Fruit fly (Drosophila melanogaster) whole organism, pupa: ENCODE data around the gene Sec71.

Experiments used
- CG14655 ChIP-seq: fragments of 200-800 bp; sonication (Bioruptor generic); optimal IDR thresholded peaks from 3 replicates; lab custom pipeline; 2017; ENCODE audit warnings: mild to moderate bottlenecking, missing biosample characterization, missing genetic modification reagents, missing genetic modification characterization
- CG17806 ChIP-seq: fragments of 200-800 bp; sonication (Bioruptor generic); optimal IDR thresholded peaks from 2 replicates; lab custom pipeline; 2018; ENCODE audit warnings: missing biosample characterization, mild to moderate bottlenecking, missing genetic modification characterization, moderate library complexity
- CG32121 ChIP-seq: fragments of 200-800 bp; sonication (Bioruptor generic); IDR thresholded peaks from 2 replicates; pipeline ENCODE4 v1.3.6; 2022; ENCODE audit warnings: missing biosample characterization, missing genetic modification characterization
- CG8301 ChIP-seq: fragments of 200-800 bp; sonication (Bioruptor generic); optimal IDR thresholded peaks from 2 replicates; lab custom pipeline; 2018; ENCODE audit warnings: missing biosample characterization, mild to moderate bottlenecking, missing genetic modification characterization
- EcR ChIP-seq: fragments of 200-800 bp; sonication (Bioruptor generic); optimal IDR thresholded peaks from 3 replicates; lab custom pipeline; 2019; ENCODE audit warnings: missing biosample characterization, missing genetic modification characterization, mild to moderate bottlenecking, moderate library complexity, missing genetic modification reagents
- Ets98B ChIP-seq: fragments of 200-800 bp; sonication (Bioruptor generic); IDR thresholded peaks from 2 replicates; pipeline ENCODE4 v1.3.6; 2022; ENCODE audit warnings: missing biosample characterization, missing genetic modification characterization
- gl ChIP-seq: fragments of 200-800 bp; sonication (Bioruptor generic); optimal IDR thresholded peaks from 2 replicates; lab custom pipeline; 2018; ENCODE audit warnings: missing biosample characterization, mild to moderate bottlenecking, missing genetic modification characterization
- rn ChIP-seq: fragments of 200-800 bp; sonication (Bioruptor generic); IDR thresholded peaks from 2 replicates; pipeline ENCODE4 v1.3.6; 2022; ENCODE audit warnings: missing biosample characterization, missing genetic modification characterization

DNA sequence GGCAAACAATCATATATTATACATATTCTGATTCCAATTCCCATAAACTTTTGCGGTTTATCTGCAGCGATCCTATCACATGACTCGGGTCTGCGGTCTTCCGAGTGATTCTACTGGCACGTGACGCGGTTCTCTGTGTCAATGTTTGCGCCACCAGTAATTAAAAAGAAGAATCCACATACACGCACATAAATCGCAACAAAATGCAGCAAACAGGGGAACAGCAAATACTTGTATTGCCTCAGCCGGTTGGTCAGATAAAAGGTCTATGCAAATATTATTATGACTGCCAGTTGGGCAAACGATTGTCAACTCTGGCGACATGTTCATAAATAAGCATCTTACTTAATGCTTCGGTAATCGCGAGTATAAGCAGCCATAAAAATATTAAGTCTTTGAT lies 14.6 kb downstream of the Sec71 start:
- no peak for TF ChIP-seq CG14655 (GFP tag; lab: Kevin White, UChicago)
- TF ChIP-seq CG32121 (GFP tag; lab: Robert Waterston, UW) = no peak
- TF ChIP-seq rn (GFP tag; lab: Robert Waterston, UW) = no peak
- no peak for TF ChIP-seq CG8301 (tag; lab: Kevin White, UChicago)
- no peak for TF ChIP-seq EcR (GFP tag; lab: Kevin White, UChicago)
- no peak for TF ChIP-seq Ets98B (GFP tag; lab: Robert Waterston, UW)
- no peak for TF ChIP-seq gl
- TF ChIP-seq CG17806 (tag; lab: Kevin White, UChicago) = no peak
